Fruit fly (Drosophila melanogaster): ENCODE measurements around the gene PolE1.

- TF ChIP-seq salr (GFP tag; optimal IDR thresholded peaks at IDR 0.05), result no peak
- TF ChIP-seq CG31627 (GFP tag; optimal IDR thresholded peaks at IDR 0.05), result no peak
- no peak for TF ChIP-seq cyc (GFP tag; optimal IDR thresholded peaks at IDR 0.05)
- no peak for TF ChIP-seq CG10669 (GFP tag; optimal IDR thresholded peaks at IDR 0.05)
- TF ChIP-seq spab (GFP tag; optimal IDR thresholded peaks at IDR 0.05), result no peak
- TF ChIP-seq fd85E (GFP tag; optimal IDR thresholded peaks at IDR 0.05), result no peak
- TF ChIP-seq Hr38 (GFP tag; optimal IDR thresholded peaks at IDR 0.05), result no peak
- TF ChIP-seq CG6276 (GFP tag; optimal IDR thresholded peaks at IDR 0.05), result peak; percentile 28
- TF ChIP-seq Lpt (GFP tag; optimal IDR thresholded peaks at IDR 0.05), result no peak
- no peak for TF ChIP-seq Sox15 (GFP tag; optimal IDR thresholded peaks at IDR 0.05)
- no peak for TF ChIP-seq OdsH (GFP tag; optimal IDR thresholded peaks at IDR 0.05)
- TF ChIP-seq CG6808 (GFP tag; optimal IDR thresholded peaks at IDR 0.05), result no peak
These were observed 1.8 kb upstream of the PolE1 start, which contains the start of gene pnt for dm6 chr3R:23346007-23346681.

Measured in whole organism, prepupa.